Worm (Caenorhabditis elegans) whole organism, late embryonic: Measurements from ENCODE around the gene mecr-1.

Source experiments
- C08G9.2 ChIP-seq: sonication (generic microtip); optimal IDR thresholded peaks from 2 replicates; lab custom pipeline; 2016; ENCODE audit warnings: mild to moderate bottlenecking, missing genetic modification characterization, moderate library complexity, missing compliant biosample characterization
- K02D7.2 ChIP-seq: sonication (generic microtip); optimal IDR thresholded peaks from 2 replicates; lab custom pipeline; 2017; ENCODE audit warnings: mild to moderate bottlenecking, missing genetic modification characterization, missing compliant biosample characterization
- K09A11.1 ChIP-seq: sonication (generic microtip); optimal IDR thresholded peaks from 2 replicates; lab custom pipeline; 2017; ENCODE audit warnings: antibody characterized with exemption, mild to moderate bottlenecking, missing genetic modification characterization, missing compliant biosample characterization; ENCODE audit not compliant: insufficient read depth
- Y22D7AL.16 ChIP-seq: sonication (generic microtip); optimal IDR thresholded peaks from 2 replicates; lab custom pipeline; 2016; ENCODE audit warnings: missing genetic modification characterization, missing compliant biosample characterization
- ceh-14 ChIP-seq: sonication (generic microtip); optimal IDR thresholded peaks from 2 replicates; lab custom pipeline; 2016; ENCODE audit warnings: missing genotype, missing genetic modification characterization, missing compliant biosample characterization
- ceh-18 ChIP-seq: sonication (generic microtip); optimal IDR thresholded peaks from 2 replicates; lab custom pipeline; 2016; ENCODE audit warnings: missing genetic modification characterization, missing compliant biosample characterization
- ceh-19 ChIP-seq: fragments of 200-800 bp; sonication (Bioruptor generic); optimal IDR thresholded peaks from 2 replicates; lab custom pipeline; 2018; ENCODE audit warnings: mild to moderate bottlenecking, missing genetic modification characterization, missing compliant biosample characterization
- ceh-24 ChIP-seq: sonication (generic microtip); optimal IDR thresholded peaks from 2 replicates; lab custom pipeline; 2016; ENCODE audit warnings: mild to moderate bottlenecking, missing genetic modification characterization, missing compliant biosample characterization
- ceh-31 ChIP-seq: sonication (generic microtip); optimal IDR thresholded peaks from 2 replicates; lab custom pipeline; 2016; ENCODE audit warnings: missing genetic modification characterization, missing compliant biosample characterization
- ceh-34 ChIP-seq: sonication (generic microtip); optimal IDR thresholded peaks from 2 replicates; lab custom pipeline; 2016; ENCODE audit warnings: mild to moderate bottlenecking, missing genetic modification characterization, missing compliant biosample characterization
- ceh-45 ChIP-seq: fragments of 200-800 bp; sonication (Bioruptor generic); IDR thresholded peaks from 2 replicates; pipeline ENCODE4 v1.3.6; 2022; ENCODE audit warnings: missing genetic modification reagents, missing genetic modification characterization, missing compliant biosample characterization
- ceh-6 ChIP-seq: fragments of 200-800 bp; sonication (Bioruptor generic); optimal IDR thresholded peaks from 2 replicates; lab custom pipeline; 2018; ENCODE audit warnings: mild to moderate bottlenecking, missing genetic modification characterization, missing compliant biosample characterization
- che-1 ChIP-seq: sonication (generic microtip); optimal IDR thresholded peaks from 2 replicates; lab custom pipeline; 2016; ENCODE audit warnings: mild to moderate bottlenecking, missing genetic modification characterization, missing compliant biosample characterization
- dmd-4 ChIP-seq: sonication (generic microtip); optimal IDR thresholded peaks from 2 replicates; lab custom pipeline; 2016; ENCODE audit warnings: borderline replicate concordance, missing genetic modification characterization, missing compliant biosample characterization
- dve-1 ChIP-seq: sonication (generic microtip); optimal IDR thresholded peaks from 2 replicates; lab custom pipeline; 2017; ENCODE audit warnings: antibody characterized with exemption, mild to moderate bottlenecking, missing genetic modification characterization, missing compliant biosample characterization
- ets-4 ChIP-seq: sonication (generic microtip); optimal IDR thresholded peaks from 2 replicates; lab custom pipeline; 2016; ENCODE audit warnings: missing genetic modification characterization, missing compliant biosample characterization
- fkh-10 ChIP-seq: fragments of 150-350 bp; optimal IDR thresholded peaks from 2 replicates; lab custom pipeline; 2014; ENCODE audit warnings: missing biosample characterization, missing genetic modification reagents, missing genetic modification characterization
- fkh-6 ChIP-seq: sonication (generic microtip); optimal IDR thresholded peaks from 2 replicates; lab custom pipeline; 2016; ENCODE audit warnings: missing genetic modification characterization, missing compliant biosample characterization
- hlh-13 ChIP-seq: fragments of 200-800 bp; sonication (Bioruptor generic); optimal IDR thresholded peaks from 2 replicates; lab custom pipeline; 2018; ENCODE audit warnings: mild to moderate bottlenecking, missing genetic modification characterization, missing compliant biosample characterization
- hlh-30 ChIP-seq: sonication (generic microtip); optimal IDR thresholded peaks from 2 replicates; lab custom pipeline; 2017; ENCODE audit warnings: antibody characterized with exemption, missing genetic modification characterization, missing compliant biosample characterization; ENCODE audit not compliant: insufficient read depth
- hlh-8 ChIP-seq: sonication (generic microtip); optimal IDR thresholded peaks from 2 replicates; lab custom pipeline; 2016; ENCODE audit warnings: missing genotype, missing genetic modification characterization, missing compliant biosample characterization
- lin-11 ChIP-seq: fragments of 200-800 bp; sonication (Bioruptor generic); optimal IDR thresholded peaks from 2 replicates; lab custom pipeline; 2018; ENCODE audit warnings: mild to moderate bottlenecking, missing genetic modification characterization, missing compliant biosample characterization
- mec-3 ChIP-seq: sonication (generic microtip); optimal IDR thresholded peaks from 2 replicates; lab custom pipeline; 2016; ENCODE audit warnings: borderline replicate concordance, missing genetic modification characterization, missing compliant biosample characterization
- nfya-1 ChIP-seq: sonication (generic microtip); optimal IDR thresholded peaks from 2 replicates; lab custom pipeline; 2017; ENCODE audit warnings: missing genetic modification characterization, mild to moderate bottlenecking, missing compliant biosample characterization, antibody characterized with exemption, moderate library complexity
- nhr-11 ChIP-seq: fragments of 150-350 bp; optimal IDR thresholded peaks from 2 replicates; lab custom pipeline; 2014; ENCODE audit warnings: missing biosample characterization, missing genetic modification characterization
- pag-3 ChIP-seq: sonication (generic microtip); optimal IDR thresholded peaks from 2 replicates; lab custom pipeline; 2016; ENCODE audit warnings: missing compliant biosample characterization, missing genetic modification characterization, borderline replicate concordance
- pqm-1 ChIP-seq: sonication (generic microtip); optimal IDR thresholded peaks from 2 replicates; lab custom pipeline; 2016; ENCODE audit warnings: missing genetic modification characterization, missing compliant biosample characterization
- pros-1 ChIP-seq: fragments of 150-350 bp; optimal IDR thresholded peaks from 2 replicates; lab custom pipeline; 2014; ENCODE audit warnings: missing biosample characterization, missing genetic modification reagents, missing genetic modification characterization
- ref-2 ChIP-seq: sonication (generic microtip); optimal IDR thresholded peaks from 2 replicates; lab custom pipeline; 2016; ENCODE audit warnings: missing genetic modification characterization, missing compliant biosample characterization
- rnt-1 ChIP-seq: sonication (generic microtip); optimal IDR thresholded peaks from 2 replicates; lab custom pipeline; 2016; ENCODE audit warnings: missing genetic modification characterization, missing compliant biosample characterization
- sdc-2 ChIP-seq: sonication (generic microtip); optimal IDR thresholded peaks from 2 replicates; lab custom pipeline; 2016; ENCODE audit warnings: missing genotype, missing genetic modification characterization, missing compliant biosample characterization
- sox-2 ChIP-seq: fragments of 200-800 bp; sonication (Bioruptor generic); IDR thresholded peaks from 2 replicates; pipeline ENCODE4 v1.3.6; 2022; ENCODE audit warnings: missing genetic modification reagents, missing genetic modification characterization, missing compliant biosample characterization
- tbx-2 ChIP-seq: sonication (generic microtip); optimal IDR thresholded peaks from 2 replicates; lab custom pipeline; 2016; ENCODE audit warnings: missing genetic modification characterization, missing compliant biosample characterization
- tbx-7 ChIP-seq: sonication (generic microtip); optimal IDR thresholded peaks from 2 replicates; lab custom pipeline; 2016; ENCODE audit warnings: missing genotype, missing genetic modification characterization, missing compliant biosample characterization
- ttx-3 ChIP-seq: sonication (generic microtip); optimal IDR thresholded peaks from 2 replicates; lab custom pipeline; 2016; ENCODE audit warnings: missing genetic modification reagents, missing genetic modification characterization, missing compliant biosample characterization
- unc-42 ChIP-seq: sonication (generic microtip); optimal IDR thresholded peaks from 2 replicates; lab custom pipeline; 2016; ENCODE audit warnings: missing genotype, missing genetic modification characterization, missing compliant biosample characterization
- unc-55 ChIP-seq: sonication (generic microtip); optimal IDR thresholded peaks from 2 replicates; lab custom pipeline; 2017; ENCODE audit warnings: missing biosample characterization, missing genetic modification reagents, missing genetic modification characterization
- zip-5 ChIP-seq: sonication (generic microtip); optimal IDR thresholded peaks from 2 replicates; lab custom pipeline; 2016; ENCODE audit warnings: missing genetic modification characterization, missing compliant biosample characterization
- ztf-16 ChIP-seq: sonication (generic microtip); optimal IDR thresholded peaks from 2 replicates; lab custom pipeline; 2017; ENCODE audit warnings: missing genetic modification characterization, missing compliant biosample characterization

The mecr-1 gene

DNA sequence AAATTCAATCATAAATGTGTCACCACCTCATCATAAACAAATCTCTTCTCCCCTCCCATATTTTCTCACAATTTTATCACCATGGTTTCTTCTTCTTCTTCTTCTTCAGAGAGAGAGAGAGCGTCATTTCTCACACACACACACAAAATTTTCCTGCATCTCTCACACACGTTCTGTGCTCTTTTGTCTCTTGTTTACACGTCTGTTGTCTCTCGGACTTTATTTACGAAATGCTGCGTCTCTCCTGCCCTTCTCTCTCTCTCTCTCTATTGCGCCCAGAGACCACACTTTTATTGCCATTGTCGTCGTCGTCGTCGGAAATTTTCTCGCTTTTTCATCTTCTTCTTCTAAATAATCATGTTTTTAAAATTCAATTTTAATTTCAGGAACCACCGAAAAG is 8.0 kb upstream of the mecr-1 start, which contains the start of gene lec-1 (continued):
- TF ChIP-seq ceh-18 (tag; lab: Kevin White, UChicago) (peak; percentile 42), ztf-16 (no peak), dve-1 (tag; lab: Kevin White, UChicago) (peak; percentile 62), hlh-30 (no peak), che-1 (no peak), pqm-1 (tag; lab: Kevin White, UChicago) (no peak), unc-55 (GFP tag; lab: Kevin White, UChicago) (peak; percentile 49), ceh-24 (tag; lab: Kevin White, UChicago) (no peak), K09A11.1 (tag; lab: Kevin White, UChicago) (no peak), lin-11 (no peak), rnt-1 (tag; lab: Kevin White, UChicago) (peak; percentile 29), ets-4 (tag; lab: Kevin White, UChicago) (no peak), unc-42 (peak; percentile 61), sox-2 (GFP tag; lab: Robert Waterston, UW) (no peak), dmd-4 (tag; lab: Kevin White, UChicago) (peak; percentile 36), fkh-10 (GFP tag; lab: Kevin White, UChicago) (no peak), ceh-45 (GFP tag; lab: Robert Waterston, UW) (no peak), tbx-7 (tag; lab: Kevin White, UChicago) (no peak), Y22D7AL.16 (tag; lab: Kevin White, UChicago) (no peak), ceh-31 (tag; lab: Kevin White, UChicago) (peak; percentile 52)

DNA sequence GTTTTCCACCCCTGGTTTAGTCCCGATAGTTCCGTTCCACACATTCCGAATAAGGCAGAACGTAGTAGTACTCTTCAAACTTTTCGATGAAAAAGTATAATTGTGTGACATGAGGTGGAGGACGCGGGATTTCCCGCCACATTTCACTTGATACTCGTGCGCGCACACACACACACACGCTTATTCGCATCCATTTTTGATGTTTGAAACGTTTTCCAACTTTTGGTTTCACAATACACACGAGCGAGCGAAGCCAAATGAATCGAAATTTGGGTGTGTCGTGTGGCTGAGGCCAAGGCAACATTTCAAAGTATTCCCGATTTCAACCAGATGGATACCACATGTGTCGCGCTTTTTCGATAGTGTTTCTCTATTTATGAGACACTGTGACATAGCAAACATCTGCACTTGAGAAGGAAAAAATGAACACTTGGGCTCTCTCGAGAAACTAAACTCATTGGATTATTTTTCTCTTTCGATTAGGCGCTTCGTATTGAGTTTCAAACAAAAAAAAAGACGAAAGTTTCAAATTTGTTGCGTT is 6.5 kb upstream of the mecr-1 start:
- TF ChIP-seq ceh-19 (GFP tag; lab: Kevin White, UChicago) (peak; percentile 10), hlh-8 (tag; lab: Kevin White, UChicago) (peak; percentile 57), ref-2 (no peak)
- TF ChIP-seq, all 69 proteins: peak for 2

DNA sequence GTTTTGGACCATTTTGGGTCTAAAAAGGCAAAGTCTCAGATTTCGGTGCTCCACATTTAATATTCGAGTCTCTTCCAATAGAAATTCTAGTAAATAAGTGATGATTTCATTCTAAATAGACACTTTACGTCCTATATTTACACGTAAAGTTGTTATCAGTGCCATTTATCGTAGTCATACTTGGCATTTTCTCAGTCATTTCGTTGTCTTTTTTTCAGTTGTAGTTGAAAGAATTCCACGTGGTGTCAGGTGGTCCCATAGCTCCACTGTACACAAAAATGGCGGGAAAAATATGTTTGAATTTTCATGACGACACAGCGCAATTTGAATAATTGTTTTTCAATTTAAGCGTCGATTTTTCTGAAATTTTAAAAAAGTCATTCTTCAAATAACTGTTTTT is 3.3 kb upstream of the mecr-1 start:
- TF ChIP-seq ttx-3 (tag; lab: Kevin White, UChicago) (no peak), pros-1 (tag; lab: Kevin White, UChicago) (no peak), hlh-13 (GFP tag; lab: Kevin White, UChicago) (no peak), ceh-24 (tag; lab: Kevin White, UChicago) (no peak), nfya-1 (tag; lab: Kevin White, UChicago) (no peak), zip-5 (tag; lab: Kevin White, UChicago) (no peak), K09A11.1 (tag; lab: Kevin White, UChicago) (no peak), ceh-34 (tag; lab: Kevin White, UChicago) (no peak), sdc-2 (no peak), fkh-6 (no peak), nhr-11 (tag; lab: Kevin White, UChicago) (no peak), ceh-6 (GFP tag; lab: Kevin White, UChicago) (no peak), pag-3 (tag; lab: Kevin White, UChicago) (no peak), K02D7.2 (tag; lab: Kevin White, UChicago) (no peak), Y22D7AL.16 (tag; lab: Kevin White, UChicago) (no peak), tbx-2 (no peak)

DNA sequence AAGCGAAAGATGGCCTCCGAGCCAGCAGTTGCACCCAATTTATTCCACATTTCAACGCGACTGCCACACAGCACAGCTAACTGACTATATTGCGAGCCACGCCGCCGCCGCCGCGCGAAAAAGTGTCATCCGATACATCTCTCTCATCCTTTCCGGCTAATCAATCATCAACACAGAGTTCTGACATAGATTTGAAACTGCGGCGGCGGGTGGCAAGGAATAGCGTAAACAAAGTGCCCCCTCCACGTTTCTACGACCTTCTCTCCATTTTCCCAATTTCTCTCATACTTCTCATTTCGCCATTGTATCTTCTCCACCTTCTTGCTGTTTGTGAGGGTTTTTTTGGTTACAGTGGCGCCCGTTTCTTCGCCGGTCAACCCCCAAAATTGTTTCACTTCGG is 2.2 kb upstream of the mecr-1 start:
- peak; percentile 56 for TF ChIP-seq tbx-2
- TF ChIP-seq ref-2: peak; percentile 24
- TF ChIP-seq unc-55 (GFP tag; lab: Kevin White, UChicago): peak; percentile 97
- peak; percentile 49 for TF ChIP-seq ceh-18 (tag; lab: Kevin White, UChicago)
- peak; percentile 16 for TF ChIP-seq rnt-1 (tag; lab: Kevin White, UChicago)
- no peak for TF ChIP-seq C08G9.2 (tag; lab: Kevin White, UChicago)
- no peak for TF ChIP-seq ceh-14 (tag; lab: Kevin White, UChicago)
- TF ChIP-seq ceh-34 (tag; lab: Kevin White, UChicago): peak; percentile 83
- TF ChIP-seq mec-3 (tag; lab: Kevin White, UChicago): peak; percentile 39
